Worm (Caenorhabditis elegans) whole organism, late embryonic: ENCODE data around the gene R13H9.6.
A peak's percentile ranks its signal among the peaks of the same experiment; 100 is the strongest.

Source experiments
- ama-1 ChIP-seq: fragments of 150-350 bp; optimal IDR thresholded peaks from 2 replicates; lab custom pipeline; 2014
- ceh-45 ChIP-seq: fragments of 200-800 bp; sonication (Bioruptor generic); IDR thresholded peaks from 2 replicates; pipeline ENCODE4 v1.3.6; 2022; ENCODE audit warnings: missing genetic modification reagents, missing genetic modification characterization, missing compliant biosample characterization
- elt-4 ChIP-seq: sonication (generic microtip); optimal IDR thresholded peaks from 2 replicates; lab custom pipeline; 2016; ENCODE audit warnings: missing genetic modification characterization, missing compliant biosample characterization
- fkh-10 ChIP-seq: fragments of 150-350 bp; optimal IDR thresholded peaks from 2 replicates; lab custom pipeline; 2014; ENCODE audit warnings: missing biosample characterization, missing genetic modification reagents, missing genetic modification characterization
- nfya-1 ChIP-seq: sonication (generic microtip); optimal IDR thresholded peaks from 2 replicates; lab custom pipeline; 2017; ENCODE audit warnings: missing genetic modification characterization, mild to moderate bottlenecking, missing compliant biosample characterization, antibody characterized with exemption, moderate library complexity
- pha-4 ChIP-seq: fragments of 150-350 bp; optimal IDR thresholded peaks from 2 replicates; lab custom pipeline; 2018; ENCODE audit warnings: missing biosample characterization, missing genetic modification reagents, missing genetic modification characterization
- pqm-1 ChIP-seq: sonication (generic microtip); optimal IDR thresholded peaks from 2 replicates; lab custom pipeline; 2016; ENCODE audit warnings: missing genetic modification characterization, missing compliant biosample characterization
- rnt-1 ChIP-seq: sonication (generic microtip); optimal IDR thresholded peaks from 2 replicates; lab custom pipeline; 2016; ENCODE audit warnings: missing genetic modification characterization, missing compliant biosample characterization
- unc-55 ChIP-seq: sonication (generic microtip); optimal IDR thresholded peaks from 2 replicates; lab custom pipeline; 2017; ENCODE audit warnings: missing biosample characterization, missing genetic modification reagents, missing genetic modification characterization

ce11 chrIV:5076607-5077006 is 8.2 kb upstream of the R13H9.6 start:
- TF ChIP-seq ceh-45 (GFP tag; lab: Robert Waterston, UW), result no peak
- no peak for TF ChIP-seq rnt-1 (tag; lab: Kevin White, UChicago)
- TF ChIP-seq unc-55, result peak; percentile 71
- no peak for TF ChIP-seq elt-4 (tag; lab: Kevin White, UChicago)
- TF ChIP-seq nfya-1 (tag; lab: Kevin White, UChicago), result peak; percentile 6
- TF ChIP-seq fkh-10, result no peak
- no peak for TF ChIP-seq pha-4 (tag; lab: Kevin White, UChicago)
- no peak for TF ChIP-seq ama-1 (lab: Kevin White, UChicago)
- TF ChIP-seq pqm-1, result no peak
